Fruit fly (Drosophila melanogaster) whole organism, embryonic: ENCODE data around the gene GstD11.

ENCODE experiments used
- Abd-B ChIP-seq: fragments of 200-800 bp; sonication (Bioruptor generic); optimal IDR thresholded peaks from 2 replicates; lab custom pipeline; 2018; ENCODE audit warnings: missing biosample characterization, mild to moderate bottlenecking, missing genetic modification characterization, moderate library complexity
- CG10979 ChIP-seq: fragments of 200-800 bp; sonication (Bioruptor generic); optimal IDR thresholded peaks from 2 replicates; lab custom pipeline; 2018; ENCODE audit warnings: missing biosample characterization, mild to moderate bottlenecking, missing genetic modification characterization, moderate library complexity
- CG12236 ChIP-seq: fragments of 200-800 bp; sonication (Bioruptor generic); optimal IDR thresholded peaks from 2 replicates; lab custom pipeline; 2016; ENCODE audit warnings: missing biosample characterization, missing genetic modification characterization
- CG13624 ChIP-seq: fragments of 200-800 bp; sonication (Bioruptor generic); optimal IDR thresholded peaks from 2 replicates; lab custom pipeline; 2016; ENCODE audit warnings: missing biosample characterization, missing genetic modification characterization
- CG14860 ChIP-seq: fragments of 200-800 bp; sonication (Bioruptor generic); IDR thresholded peaks from 3 replicates; pipeline ENCODE4 v1.3.6; 2022; ENCODE audit warnings: missing biosample characterization, missing genetic modification characterization; ENCODE audit not compliant: partially characterized antibody
- CG16863 ChIP-seq: fragments of 200-800 bp; sonication (Bioruptor generic); optimal IDR thresholded peaks from 3 replicates; lab custom pipeline; 2016; ENCODE audit warnings: missing biosample characterization, missing genetic modification characterization
- CG17612 ChIP-seq: fragments of 200-800 bp; sonication (Bioruptor generic); IDR thresholded peaks from 2 replicates; pipeline ENCODE4 v1.3.6; 2022; ENCODE audit warnings: missing biosample characterization, missing genetic modification characterization
- CG17829 ChIP-seq: fragments of 200-800 bp; optimal IDR thresholded peaks from 2 replicates; lab custom pipeline; 2019; ENCODE audit warnings: missing biosample characterization, mild to moderate bottlenecking, missing genetic modification characterization, moderate library complexity
- CG18262 ChIP-seq: fragments of 200-800 bp; optimal IDR thresholded peaks from 3 replicates; lab custom pipeline; 2019; ENCODE audit warnings: missing biosample characterization, mild to moderate bottlenecking, missing genetic modification characterization, moderate library complexity
- CG18476 ChIP-seq: fragments of 200-800 bp; sonication (Bioruptor generic); optimal IDR thresholded peaks from 2 replicates; lab custom pipeline; 2016; ENCODE audit warnings: missing biosample characterization, mild to moderate bottlenecking, missing genetic modification characterization
- CG2120 ChIP-seq: fragments of 200-800 bp; sonication (Bioruptor generic); optimal IDR thresholded peaks from 3 replicates; lab custom pipeline; 2016; ENCODE audit warnings: missing biosample characterization, missing genetic modification characterization
- CG31224 ChIP-seq: fragments of 200-800 bp; sonication (Bioruptor generic); IDR thresholded peaks from 2 replicates; pipeline ENCODE4 v1.3.6; 2022; ENCODE audit warnings: missing biosample characterization, missing genetic modification characterization
- CG31365 ChIP-seq: fragments of 200-800 bp; sonication (Bioruptor generic); optimal IDR thresholded peaks from 2 replicates; lab custom pipeline; 2018; ENCODE audit warnings: missing biosample characterization, mild to moderate bottlenecking, missing genetic modification characterization
- CG3281 ChIP-seq: fragments of 200-800 bp; sonication (Bioruptor generic); optimal IDR thresholded peaks from 3 replicates; lab custom pipeline; 2017; ENCODE audit warnings: missing biosample characterization, mild to moderate bottlenecking, missing genetic modification characterization
- CG33557 ChIP-seq: fragments of 200-800 bp; sonication (Bioruptor generic); optimal IDR thresholded peaks from 2 replicates; lab custom pipeline; 2019; ENCODE audit warnings: missing biosample characterization, mild to moderate bottlenecking, missing genetic modification characterization, moderate library complexity
- CG3407 ChIP-seq: fragments of 200-800 bp; sonication (Bioruptor generic); optimal IDR thresholded peaks from 2 replicates; lab custom pipeline; 2018; ENCODE audit warnings: missing biosample characterization, mild to moderate bottlenecking, missing genetic modification characterization
- CG34376 ChIP-seq: fragments of 200-800 bp; sonication (Bioruptor generic); optimal IDR thresholded peaks from 2 replicates; lab custom pipeline; 2018; ENCODE audit warnings: missing biosample characterization, mild to moderate bottlenecking, missing genetic modification characterization
- CG3847 ChIP-seq: fragments of 200-800 bp; sonication (Bioruptor generic); IDR thresholded peaks from 2 replicates; pipeline ENCODE4 v1.3.6; 2022; ENCODE audit warnings: missing biosample characterization, missing genetic modification characterization
- CG6765 ChIP-seq: fragments of 200-800 bp; sonication (Bioruptor generic); optimal IDR thresholded peaks from 3 replicates; lab custom pipeline; 2017; ENCODE audit warnings: missing biosample characterization, mild to moderate bottlenecking, missing genetic modification characterization
- CG7839 ChIP-seq: fragments of 200-800 bp; sonication (Bioruptor generic); optimal IDR thresholded peaks from 3 replicates; lab custom pipeline; 2018; ENCODE audit warnings: missing biosample characterization, mild to moderate bottlenecking, missing genetic modification characterization, moderate library complexity
- CG8944 ChIP-seq: fragments of 200-800 bp; sonication (Bioruptor generic); optimal IDR thresholded peaks from 3 replicates; lab custom pipeline; 2016; ENCODE audit warnings: missing biosample characterization, missing genetic modification characterization
- Camta ChIP-seq: fragments of 200-800 bp; sonication (Bioruptor generic); optimal IDR thresholded peaks from 2 replicates; lab custom pipeline; 2016; ENCODE audit warnings: missing biosample characterization, missing genetic modification characterization
- CrebB ChIP-seq: fragments of 200-800 bp; sonication (Bioruptor generic); optimal IDR thresholded peaks from 3 replicates; lab custom pipeline; 2018; ENCODE audit warnings: missing biosample characterization, mild to moderate bottlenecking, missing genetic modification characterization
- Dip2 ChIP-seq: fragments of 200-800 bp; sonication (Bioruptor generic); IDR thresholded peaks from 2 replicates; pipeline ENCODE4 v1.3.6; 2022; ENCODE audit warnings: missing biosample characterization, missing genetic modification characterization
- Doc2 ChIP-seq: fragments of 200-800 bp; sonication (Bioruptor generic); IDR thresholded peaks from 2 replicates; pipeline ENCODE4 v1.3.6; 2022; ENCODE audit warnings: missing biosample characterization, missing genetic modification characterization
- GATAe ChIP-seq: fragments of 200-800 bp; sonication (Bioruptor generic); conservative IDR thresholded peaks from 2 replicates; pipeline ENCODE4 v1.3.6; 2022; ENCODE audit warnings: missing biosample characterization, missing genetic modification characterization
- H2.0 ChIP-seq: fragments of 200-800 bp; sonication (Bioruptor generic); IDR thresholded peaks from 2 replicates; pipeline ENCODE4 v1.3.6; 2022; ENCODE audit warnings: missing biosample characterization, missing genetic modification characterization
- Max ChIP-seq: fragments of 200-800 bp; sonication (Bioruptor generic); optimal IDR thresholded peaks from 2 replicates; lab custom pipeline; 2016; ENCODE audit warnings: missing biosample characterization, mild to moderate bottlenecking, missing genetic modification characterization
- Myb ChIP-seq: fragments of 200-800 bp; sonication (Bioruptor generic); optimal IDR thresholded peaks from 2 replicates; lab custom pipeline; 2016; ENCODE audit warnings: missing biosample characterization, missing genetic modification characterization
- Nf-YB ChIP-seq: fragments of 200-800 bp; sonication (Bioruptor generic); optimal IDR thresholded peaks from 3 replicates; lab custom pipeline; 2019; ENCODE audit warnings: missing biosample characterization, mild to moderate bottlenecking, missing genetic modification characterization, moderate library complexity
- Side ChIP-seq: fragments of 200-800 bp; sonication (Bioruptor generic); optimal IDR thresholded peaks from 2 replicates; lab custom pipeline; 2016; ENCODE audit warnings: missing biosample characterization, missing genetic modification characterization
- Six4 ChIP-seq: fragments of 200-800 bp; sonication (Bioruptor generic); optimal IDR thresholded peaks from 2 replicates; lab custom pipeline; 2016; ENCODE audit warnings: missing biosample characterization, missing genetic modification characterization
- Tbp ChIP-seq: fragments of >200 bp; optimal IDR thresholded peaks from 2 replicates; lab custom pipeline; 2018; ENCODE audit warnings: missing biosample characterization, missing genetic modification characterization
- croc ChIP-seq: fragments of 200-800 bp; sonication (Bioruptor generic); conservative IDR thresholded peaks from 3 replicates; pipeline ENCODE4 v1.3.6; 2022; ENCODE audit warnings: missing biosample characterization, missing genetic modification characterization
- esg ChIP-seq: fragments of 200-800 bp; sonication (Bioruptor generic); conservative IDR thresholded peaks from 2 replicates; pipeline ENCODE4 v1.3.6; 2022; ENCODE audit warnings: missing biosample characterization, missing genetic modification characterization
- grn ChIP-seq: fragments of 200-800 bp; sonication (Bioruptor generic); optimal IDR thresholded peaks from 3 replicates; lab custom pipeline; 2017; ENCODE audit warnings: missing biosample characterization, missing genetic modification characterization
- ind ChIP-seq: fragments of 200-800 bp; sonication (Bioruptor generic); optimal IDR thresholded peaks from 3 replicates; lab custom pipeline; 2016; ENCODE audit warnings: missing biosample characterization, missing genetic modification characterization
- lbe ChIP-seq: fragments of 200-800 bp; sonication (Bioruptor generic); optimal IDR thresholded peaks from 2 replicates; lab custom pipeline; 2016; ENCODE audit warnings: missing biosample characterization, mild to moderate bottlenecking, missing genetic modification characterization
- lov ChIP-seq, 2 experiments: fragments of 200-800 bp in 1 of 2; fragments of >200 bp in 1 of 2; sonication (Bioruptor generic) in 1 of 2; IDR thresholded peaks in 1 of 2; optimal IDR thresholded peaks in 1 of 2; 2 replicates in 1 of 2; 3 replicates in 1 of 2; pipeline versions ENCODE4 v1.3.6 to Lab custom; 2017 to 2022; ENCODE audit warnings: missing biosample characterization in 1 of 2, missing genetic modification characterization in 1 of 2
- maf-S ChIP-seq: fragments of 200-800 bp; sonication (Bioruptor generic); optimal IDR thresholded peaks from 2 replicates; lab custom pipeline; 2016; ENCODE audit warnings: missing biosample characterization, missing genetic modification characterization
- nmo ChIP-seq: fragments of 200-800 bp; sonication (Bioruptor generic); optimal IDR thresholded peaks from 2 replicates; lab custom pipeline; 2018; ENCODE audit warnings: missing biosample characterization, mild to moderate bottlenecking, missing genetic modification characterization, moderate library complexity
- otp ChIP-seq: fragments of 200-800 bp; sonication (Bioruptor generic); IDR thresholded peaks from 3 replicates; pipeline ENCODE4, ENCODE4 v1.3.6; 2022; ENCODE audit warnings: missing biosample characterization, missing genetic modification characterization
- pros ChIP-seq: fragments of 200-800 bp; sonication (Bioruptor generic); optimal IDR thresholded peaks from 3 replicates; lab custom pipeline; 2019; ENCODE audit warnings: missing biosample characterization, mild to moderate bottlenecking, missing genetic modification characterization, moderate library complexity
- sc ChIP-seq, 3 experiments: fragments of >200 bp in 2 of 3; fragments of 200-800 bp in 1 of 3; sonication (Bioruptor generic) in 1 of 3; optimal IDR thresholded peaks; 2 replicates in 2 of 3; 3 replicates in 1 of 3; lab custom pipeline; 2017; ENCODE audit warnings: mild to moderate bottlenecking in 1 of 3, missing biosample characterization in 1 of 3, missing genetic modification characterization in 1 of 3, missing genetic modification reagents in 1 of 3
- seq ChIP-seq: fragments of 200-800 bp; sonication (Bioruptor generic); IDR thresholded peaks from 2 replicates; pipeline ENCODE4 v1.3.6; 2022; ENCODE audit warnings: missing biosample characterization, missing genetic modification characterization
- sima ChIP-seq: fragments of 200-800 bp; sonication (Bioruptor generic); optimal IDR thresholded peaks from 2 replicates; lab custom pipeline; 2016; ENCODE audit warnings: missing biosample characterization, missing genetic modification characterization
- sisA ChIP-seq: fragments of 200-800 bp; sonication (Bioruptor generic); IDR thresholded peaks from 2 replicates; pipeline ENCODE4 v1.3.6; 2022; ENCODE audit warnings: missing biosample characterization, missing genetic modification characterization
- tna ChIP-seq: fragments of 200-800 bp; sonication (Bioruptor generic); IDR thresholded peaks from 2 replicates; pipeline ENCODE4 v1.3.6; 2022; ENCODE audit warnings: missing biosample characterization, missing genetic modification characterization; ENCODE audit not compliant: partially characterized antibody
- tup ChIP-seq: fragments of 200-800 bp; sonication (Bioruptor generic); optimal IDR thresholded peaks from 2 replicates; lab custom pipeline; 2016; ENCODE audit warnings: missing biosample characterization, mild to moderate bottlenecking, missing genetic modification characterization, moderate library complexity

GstD11 gene

dm6 chr3R:12369135-12369792 is 13.9 kb upstream of the GstD11 start, which contains the start of gene GstD1 (continued):
- peak; percentile 55 for TF ChIP-seq CG7839 (tag; lab: Kevin White, UChicago)
- TF ChIP-seq CG14860 (GFP tag; lab: Robert Waterston, UW): no peak
- peak; percentile 37 for TF ChIP-seq CG6765
- TF ChIP-seq CG17612 (GFP tag; lab: Robert Waterston, UW): no peak
- TF ChIP-seq CG33557: no peak
- peak; percentile 21 for TF ChIP-seq Abd-B (GFP tag; lab: Kevin White, UChicago)
- no peak for TF ChIP-seq pros
- TF ChIP-seq CG13624: peak; percentile 21
- peak; percentile 53 for TF ChIP-seq CG34376 (GFP tag; lab: Kevin White, UChicago)
- peak; percentile 23 for TF ChIP-seq CG8944
- TF ChIP-seq Nf-YB (GFP tag; lab: Kevin White, UChicago): no peak
- TF ChIP-seq CG16863: no peak
- peak; percentile 33 for TF ChIP-seq Six4 (GFP tag; lab: Kevin White, UChicago)
- TF ChIP-seq ind (GFP tag; lab: Kevin White, UChicago): peak; percentile 63
- TF ChIP-seq maf-S (GFP tag; lab: Kevin White, UChicago): no peak
- TF ChIP-seq H2.0 (GFP tag; lab: Robert Waterston, UW): 0 out of 2 replicates have a peak, but pooled peaks have one; percentile 4
- TF ChIP-seq Camta (GFP tag; lab: Kevin White, UChicago): no peak
- TF ChIP-seq Side (GFP tag; lab: Kevin White, UChicago): peak; percentile 2
- TF ChIP-seq CG10979 (tag; lab: Kevin White, UChicago): peak; percentile 12
- TF ChIP-seq esg: peak; percentile 16; the same call in 1 of the 2 replicates
- TF ChIP-seq CG3281: peak; percentile 58
- TF ChIP-seq Max: peak; percentile 44
- no peak for TF ChIP-seq GATAe
- TF ChIP-seq Doc2 (GFP tag; lab: Robert Waterston, UW): no peak
- no peak for TF ChIP-seq CG12236
- TF ChIP-seq CG2120 (GFP tag; lab: Kevin White, UChicago): peak; percentile 75
- TF ChIP-seq tup: no peak
- TF ChIP-seq CG3847 (GFP tag; lab: Robert Waterston, UW): no peak
- TF ChIP-seq sisA: no peak
- TF ChIP-seq nmo (GFP tag; lab: Kevin White, UChicago): peak; percentile 54
- TF ChIP-seq Tbp (GFP tag; lab: Kevin White, UChicago): no peak
- peak; percentile 4 for TF ChIP-seq Myb (GFP tag; lab: Kevin White, UChicago)
- no peak for TF ChIP-seq lov (optimal IDR thresholded peaks at IDR 0.05; lab: Kevin White, UChicago)
- 0 out of 3 replicates have a peak, but pooled peaks have one; percentile 46 for TF ChIP-seq lov (GFP tag; IDR thresholded peaks at IDR 0.05; lab: Robert Waterston, UW)
- TF ChIP-seq otp: no peak
- TF ChIP-seq seq (GFP tag; lab: Robert Waterston, UW): no peak
- no peak for TF ChIP-seq grn (GFP tag; lab: Kevin White, UChicago)
- no peak for TF ChIP-seq CG31365 (tag; lab: Kevin White, UChicago)
- TF ChIP-seq croc (GFP tag; lab: Robert Waterston, UW): no peak
- TF ChIP-seq CrebB (tag; lab: Kevin White, UChicago): no peak
- TF ChIP-seq sc (optimal IDR thresholded peaks at IDR 0.05; lab: Kevin White, UChicago): no peak
- no peak for TF ChIP-seq sc (GFP tag; optimal IDR thresholded peaks at IDR 0.05; lab: Kevin White, UChicago)
- TF ChIP-seq lbe (GFP tag; lab: Kevin White, UChicago): no peak
- TF ChIP-seq CG18476 (GFP tag; lab: Kevin White, UChicago): peak; percentile 7
- no peak for TF ChIP-seq sima (GFP tag; lab: Kevin White, UChicago)
- TF ChIP-seq tna: no peak
- TF ChIP-seq CG18262 (tag; lab: Kevin White, UChicago): peak; percentile 21
- no peak for TF ChIP-seq CG3407 (GFP tag; lab: Kevin White, UChicago)
- TF ChIP-seq CG31224 (GFP tag; lab: Robert Waterston, UW): peak; percentile 17; the same call in 1 of the 2 replicates
- no peak for TF ChIP-seq Dip2
- no peak for TF ChIP-seq CG17829 (tag; lab: Kevin White, UChicago)
